Worm (Caenorhabditis elegans) whole organism, L4 larva: ENCODE measurements around the gene K06H7.7.

Source experiments
- dmd-9 ChIP-seq: fragments of 200-800 bp; sonication (Bioruptor generic); IDR thresholded peaks from 2 replicates; pipeline ENCODE4 v1.3.6; 2022; ENCODE audit warnings: missing genetic modification reagents, missing genetic modification characterization, missing compliant biosample characterization
- nhr-6 ChIP-seq: fragments of 150-350 bp; optimal IDR thresholded peaks from 2 replicates; lab custom pipeline; 2014; ENCODE audit warnings: missing biosample characterization, missing genetic modification characterization
- tag-97 ChIP-seq: fragments of 200-800 bp; sonication (Bioruptor generic); IDR thresholded peaks from 2 replicates; pipeline ENCODE4 v1.3.6; 2022; ENCODE audit warnings: missing genetic modification characterization, missing compliant biosample characterization

Gene K06H7.7

DNA sequence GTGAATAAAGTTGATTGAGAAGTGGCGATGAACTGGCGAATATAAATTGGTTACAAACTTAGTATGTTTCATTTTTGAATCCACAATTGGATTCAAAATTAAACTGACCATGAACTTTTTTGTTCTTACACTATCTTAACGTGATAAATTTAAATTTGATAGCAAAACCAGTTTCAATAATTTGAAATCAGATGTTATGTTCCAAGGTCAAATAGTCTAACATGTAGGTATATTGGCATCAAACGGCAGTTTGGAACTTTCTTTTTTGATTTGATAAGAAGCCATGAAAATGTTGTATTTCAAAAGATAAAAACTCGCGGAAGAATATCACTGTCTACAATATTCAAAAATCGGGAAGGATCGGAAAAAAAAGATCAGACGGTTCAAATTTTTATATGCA, 49.2 kb downstream of the K06H7.7 start (continued):
- TF ChIP-seq tag-97 (GFP tag; lab: Robert Waterston, UW) = no peak
- TF ChIP-seq nhr-6 = no peak
- TF ChIP-seq dmd-9 (GFP tag; lab: Robert Waterston, UW) = no peak
